Fruit fly (Drosophila melanogaster) whole organism, embryonic: ENCODE data around the gene CG12171.

Experiments used
- Adf1 ChIP-seq: fragments of 200-800 bp; sonication (Bioruptor generic); IDR thresholded peaks from 2 replicates; pipeline ENCODE4 v1.3.6; 2022; ENCODE audit warnings: missing biosample characterization, missing genetic modification characterization
- Aef1 ChIP-seq: fragments of 200-800 bp; sonication (Bioruptor generic); IDR thresholded peaks from 3 replicates; pipeline ENCODE4 v1.3.6; 2022; ENCODE audit warnings: missing biosample characterization, missing genetic modification characterization
- CG10147 ChIP-seq: fragments of 200-800 bp; sonication (Bioruptor generic); optimal IDR thresholded peaks from 2 replicates; lab custom pipeline; 2019; ENCODE audit warnings: missing biosample characterization, mild to moderate bottlenecking, missing genetic modification characterization, moderate library complexity
- CG10366 ChIP-seq: fragments of 200-800 bp; sonication (Bioruptor generic); IDR thresholded peaks from 2 replicates; pipeline ENCODE4 v1.3.6; 2022; ENCODE audit warnings: missing biosample characterization, missing genetic modification characterization
- CG10462 ChIP-seq: fragments of 200-800 bp; sonication (Bioruptor generic); optimal IDR thresholded peaks from 2 replicates; lab custom pipeline; 2016; ENCODE audit warnings: missing biosample characterization, missing genetic modification characterization
- CG11560 ChIP-seq: fragments of 200-800 bp; sonication (Bioruptor generic); IDR thresholded peaks from 3 replicates; pipeline ENCODE4 v1.3.6; 2022; ENCODE audit warnings: missing biosample characterization, missing genetic modification characterization
- CG12769 ChIP-seq: fragments of 200-800 bp; sonication (Bioruptor generic); optimal IDR thresholded peaks from 2 replicates; lab custom pipeline; 2019; ENCODE audit warnings: missing biosample characterization, mild to moderate bottlenecking, missing genetic modification characterization, moderate library complexity
- CG13624 ChIP-seq: fragments of 200-800 bp; sonication (Bioruptor generic); optimal IDR thresholded peaks from 2 replicates; lab custom pipeline; 2016; ENCODE audit warnings: missing biosample characterization, missing genetic modification characterization
- CG14014 ChIP-seq: fragments of 200-800 bp; sonication (Bioruptor generic); IDR thresholded peaks from 2 replicates; pipeline ENCODE4 v1.3.6; 2022; ENCODE audit warnings: missing biosample characterization, missing genetic modification characterization
- CG15479 ChIP-seq: fragments of 200-800 bp; sonication (Bioruptor generic); optimal IDR thresholded peaks from 3 replicates; lab custom pipeline; 2019; ENCODE audit warnings: missing biosample characterization, mild to moderate bottlenecking, missing genetic modification characterization, moderate library complexity
- CG1602 ChIP-seq: fragments of 200-800 bp; sonication (Bioruptor generic); optimal IDR thresholded peaks from 3 replicates; lab custom pipeline; 2016; ENCODE audit warnings: missing biosample characterization, missing genetic modification characterization
- CG1647 ChIP-seq: fragments of 200-800 bp; sonication (Bioruptor generic); optimal IDR thresholded peaks from 3 replicates; lab custom pipeline; 2016; ENCODE audit warnings: missing biosample characterization, missing genetic modification characterization
- CG17359 ChIP-seq: fragments of 200-800 bp; sonication (Bioruptor generic); optimal IDR thresholded peaks from 3 replicates; lab custom pipeline; 2018; ENCODE audit warnings: missing biosample characterization, mild to moderate bottlenecking, missing genetic modification characterization, moderate library complexity
- CG1832 ChIP-seq: fragments of 200-800 bp; sonication (Bioruptor generic); optimal IDR thresholded peaks from 2 replicates; lab custom pipeline; 2017; ENCODE audit warnings: missing biosample characterization, mild to moderate bottlenecking, missing genetic modification characterization, inconsistent platforms
- CG34224 ChIP-seq: fragments of 200-800 bp; sonication (Bioruptor generic); IDR thresholded peaks from 3 replicates; pipeline ENCODE4 v1.3.6; 2022; ENCODE audit warnings: missing biosample characterization, missing genetic modification characterization; ENCODE audit not compliant: partially characterized antibody
- CG42726 ChIP-seq: fragments of 200-800 bp; sonication (Bioruptor generic); IDR thresholded peaks from 2 replicates; pipeline ENCODE4 v1.3.6; 2022; ENCODE audit warnings: missing biosample characterization, missing genetic modification characterization; ENCODE audit not compliant: partially characterized antibody
- CG6272 ChIP-seq: fragments of 200-800 bp; sonication (Bioruptor generic); IDR thresholded peaks from 2 replicates; pipeline ENCODE4 v1.3.6; 2022; ENCODE audit warnings: missing biosample characterization, missing genetic modification characterization
- CG8765 ChIP-seq: fragments of 200-800 bp; sonication (Bioruptor generic); IDR thresholded peaks from 2 replicates; pipeline ENCODE4 v1.3.6; 2022; ENCODE audit warnings: missing biosample characterization, missing genetic modification characterization
- CrebB ChIP-seq: fragments of 200-800 bp; sonication (Bioruptor generic); optimal IDR thresholded peaks from 3 replicates; lab custom pipeline; 2018; ENCODE audit warnings: missing biosample characterization, mild to moderate bottlenecking, missing genetic modification characterization
- Dek ChIP-seq: fragments of 200-800 bp; sonication (Bioruptor generic); optimal IDR thresholded peaks from 3 replicates; lab custom pipeline; 2019; ENCODE audit warnings: missing biosample characterization, mild to moderate bottlenecking, missing genetic modification characterization, moderate library complexity
- HHEX ChIP-seq: fragments of 200-800 bp; sonication (Bioruptor generic); optimal IDR thresholded peaks from 3 replicates; lab custom pipeline; 2017; ENCODE audit warnings: missing biosample characterization, mild to moderate bottlenecking, missing genetic modification characterization, missing genetic modification reagents
- HLH54F ChIP-seq: fragments of 200-800 bp; sonication (Bioruptor generic); optimal IDR thresholded peaks from 3 replicates; lab custom pipeline; 2016; ENCODE audit warnings: missing biosample characterization, missing genetic modification characterization
- Lim3 ChIP-seq: fragments of 200-800 bp; sonication (Bioruptor generic); IDR thresholded peaks from 2 replicates; pipeline ENCODE4 v1.3.6; 2022; ENCODE audit warnings: missing biosample characterization, missing genetic modification characterization
- MESR4 ChIP-seq: fragments of 200-800 bp; sonication (Bioruptor generic); optimal IDR thresholded peaks from 2 replicates; lab custom pipeline; 2018; ENCODE audit warnings: missing biosample characterization, mild to moderate bottlenecking, missing genetic modification characterization, moderate library complexity
- Max ChIP-seq: fragments of 200-800 bp; sonication (Bioruptor generic); optimal IDR thresholded peaks from 2 replicates; lab custom pipeline; 2016; ENCODE audit warnings: missing biosample characterization, mild to moderate bottlenecking, missing genetic modification characterization
- Mes4 ChIP-seq: fragments of 200-800 bp; sonication (Bioruptor generic); optimal IDR thresholded peaks from 2 replicates; lab custom pipeline; 2016; ENCODE audit warnings: missing biosample characterization, missing genetic modification characterization
- Mrtf ChIP-seq: fragments of 200-800 bp; sonication (Bioruptor generic); IDR thresholded peaks from 3 replicates; pipeline ENCODE4 v1.3.6; 2022; ENCODE audit warnings: missing biosample characterization, missing genetic modification characterization
- Nf-YB ChIP-seq: fragments of 200-800 bp; sonication (Bioruptor generic); optimal IDR thresholded peaks from 3 replicates; lab custom pipeline; 2019; ENCODE audit warnings: missing biosample characterization, mild to moderate bottlenecking, missing genetic modification characterization, moderate library complexity
- NfI ChIP-seq: fragments of 200-800 bp; sonication (Bioruptor generic); optimal IDR thresholded peaks from 3 replicates; lab custom pipeline; 2018; ENCODE audit warnings: missing biosample characterization, mild to moderate bottlenecking, missing genetic modification characterization, moderate library complexity
- Sox102F ChIP-seq: fragments of 200-800 bp; sonication (Bioruptor generic); optimal IDR thresholded peaks from 2 replicates; lab custom pipeline; 2018; ENCODE audit warnings: missing biosample characterization, mild to moderate bottlenecking, missing genetic modification characterization, moderate library complexity
- Sry-δ ChIP-seq: fragments of 200-800 bp; sonication (Bioruptor generic); optimal IDR thresholded peaks from 2 replicates; lab custom pipeline; 2016; ENCODE audit warnings: missing biosample characterization, missing genetic modification characterization
- abd-A ChIP-seq: fragments of 200-800 bp; sonication (Bioruptor generic); optimal IDR thresholded peaks from 3 replicates; lab custom pipeline; 2019; ENCODE audit warnings: missing biosample characterization, mild to moderate bottlenecking, missing genetic modification characterization, moderate library complexity
- ac ChIP-seq: fragments of 200-800 bp; sonication (Bioruptor generic); optimal IDR thresholded peaks from 3 replicates; lab custom pipeline; 2017; ENCODE audit warnings: missing biosample characterization, mild to moderate bottlenecking, missing genetic modification characterization
- ara ChIP-seq: fragments of 200-800 bp; sonication (Bioruptor generic); IDR thresholded peaks from 2 replicates; pipeline ENCODE4 v1.3.6; 2022; ENCODE audit warnings: missing biosample characterization, missing genetic modification characterization
- bab2 ChIP-seq: fragments of 200-800 bp; sonication (Bioruptor generic); optimal IDR thresholded peaks from 2 replicates; lab custom pipeline; 2016; ENCODE audit warnings: missing biosample characterization, missing genetic modification characterization
- crp ChIP-seq, 2 experiments: fragments of 200-800 bp; sonication (Bioruptor generic); optimal IDR thresholded peaks; 2 replicates in 1 of 2; 3 replicates in 1 of 2; lab custom pipeline; 2017; ENCODE audit warnings: missing biosample characterization in 2 of 2, missing genetic modification characterization in 2 of 2, mild to moderate bottlenecking in 1 of 2, moderate library complexity in 1 of 2
- dysf ChIP-seq: fragments of 200-800 bp; sonication (Bioruptor generic); IDR thresholded peaks from 3 replicates; pipeline ENCODE4 v1.3.6; 2022; ENCODE audit warnings: missing biosample characterization, missing genetic modification characterization
- fd3F ChIP-seq: fragments of 200-800 bp; sonication (Bioruptor generic); optimal IDR thresholded peaks from 2 replicates; lab custom pipeline; 2018; ENCODE audit warnings: missing biosample characterization, mild to moderate bottlenecking, missing genetic modification characterization, moderate library complexity
- kni ChIP-seq: fragments of 200-800 bp; sonication (Bioruptor generic); optimal IDR thresholded peaks from 3 replicates; lab custom pipeline; 2017; ENCODE audit warnings: mild to moderate bottlenecking, missing biosample characterization, missing genetic modification reagents, missing genetic modification characterization
- mld ChIP-seq: fragments of 200-800 bp; sonication (Bioruptor generic); IDR thresholded peaks from 3 replicates; pipeline ENCODE4 v1.3.6; 2022; ENCODE audit warnings: missing biosample characterization, missing genetic modification characterization; ENCODE audit not compliant: partially characterized antibody
- otp ChIP-seq: fragments of 200-800 bp; sonication (Bioruptor generic); IDR thresholded peaks from 3 replicates; pipeline ENCODE4, ENCODE4 v1.3.6; 2022; ENCODE audit warnings: missing biosample characterization, missing genetic modification characterization
- pb ChIP-seq: fragments of 200-800 bp; sonication (Bioruptor generic); optimal IDR thresholded peaks from 3 replicates; lab custom pipeline; 2016; ENCODE audit warnings: missing biosample characterization, missing genetic modification characterization
- sd ChIP-seq: fragments of 200-800 bp; sonication (Bioruptor generic); optimal IDR thresholded peaks from 3 replicates; lab custom pipeline; 2018; ENCODE audit warnings: missing biosample characterization, mild to moderate bottlenecking, missing genetic modification characterization, moderate library complexity
- sr ChIP-seq: fragments of 200-800 bp; sonication (Bioruptor generic); IDR thresholded peaks from 3 replicates; pipeline ENCODE4 v1.3.6; 2022; ENCODE audit warnings: missing biosample characterization, missing genetic modification characterization
- trh ChIP-seq: fragments of 200-800 bp; sonication (Bioruptor generic); optimal IDR thresholded peaks from 2 replicates; lab custom pipeline; 2016; ENCODE audit warnings: missing biosample characterization, missing genetic modification characterization
- unc-4 ChIP-seq: fragments of 200-800 bp; sonication (Bioruptor generic); IDR thresholded peaks from 2 replicates; pipeline ENCODE4 v1.3.6; 2022; ENCODE audit warnings: missing biosample characterization, missing genetic modification characterization; ENCODE audit not compliant: partially characterized antibody
- unpg ChIP-seq: fragments of 200-800 bp; sonication (Bioruptor generic); optimal IDR thresholded peaks from 3 replicates; lab custom pipeline; 2018; ENCODE audit warnings: missing biosample characterization, mild to moderate bottlenecking, missing genetic modification characterization, moderate library complexity
- vnd ChIP-seq: fragments of 200-800 bp; sonication (Bioruptor generic); IDR thresholded peaks from 3 replicates; pipeline ENCODE4 v1.3.6; 2022; ENCODE audit warnings: missing biosample characterization, missing genetic modification characterization; ENCODE audit not compliant: partially characterized antibody
- zen ChIP-seq: fragments of 200-800 bp; sonication (Bioruptor generic); optimal IDR thresholded peaks from 3 replicates; lab custom pipeline; 2018; ENCODE audit warnings: missing biosample characterization, mild to moderate bottlenecking, missing genetic modification characterization, moderate library complexity

The CG12171 gene

dm6 chr3R:5658984-5659802 lies 25.8 kb downstream of the CG12171 start (continued):
- TF ChIP-seq CG1647 (GFP tag; lab: Kevin White, UChicago) (no peak), Lim3 (GFP tag; lab: Robert Waterston, UW) (no peak), Aef1 (GFP tag; lab: Robert Waterston, UW) (0 out of 3 replicates have a peak, but pooled peaks have one; percentile 11), CG10366 (GFP tag; lab: Robert Waterston, UW) (no peak), sr (GFP tag; lab: Robert Waterston, UW) (no peak), MESR4 (peak; percentile 84), CG1602 (GFP tag; lab: Kevin White, UChicago) (no peak), NfI (GFP tag; lab: Kevin White, UChicago) (no peak), unpg (GFP tag; lab: Kevin White, UChicago) (no peak), dysf (GFP tag; lab: Robert Waterston, UW) (peak; percentile 43; the same call in 1 of the 3 replicates), HLH54F (GFP tag; lab: Kevin White, UChicago) (no peak), crp (GFP tag; optimal IDR thresholded peaks at IDR 0.05; lab: Kevin White, UChicago) (peak in 1 of 2 experiments; percentile 20), Sry-δ (GFP tag; lab: Kevin White, UChicago) (peak; percentile 78), CG15479 (GFP tag; lab: Kevin White, UChicago) (peak; percentile 56), otp (GFP tag; lab: Robert Waterston, UW) (no peak), Max (no peak), vnd (GFP tag; lab: Robert Waterston, UW) (no peak), CrebB (tag; lab: Kevin White, UChicago) (no peak), fd3F (no peak), Adf1 (peak; percentile 40; the same call in 1 of the 2 replicates), zen (tag; lab: Kevin White, UChicago) (peak; percentile 25), CG11560 (tag; lab: Robert Waterston, UW) (no peak), CG12769 (tag; lab: Kevin White, UChicago) (no peak), CG10147 (GFP tag; lab: Kevin White, UChicago) (no peak), CG17359 (tag; lab: Kevin White, UChicago) (no peak), CG6272 (GFP tag; lab: Robert Waterston, UW) (no peak), bab2 (GFP tag; lab: Kevin White, UChicago) (no peak), Dek (tag; lab: Kevin White, UChicago) (no peak), CG10462 (GFP tag; lab: Kevin White, UChicago) (no peak), CG1832 (GFP tag; lab: Kevin White, UChicago) (no peak), CG8765 (GFP tag; lab: Robert Waterston, UW) (no peak), Mes4 (GFP tag; lab: Kevin White, UChicago) (no peak), Sox102F (GFP tag; lab: Kevin White, UChicago) (no peak), kni (GFP tag; lab: Kevin White, UChicago) (peak; percentile 4)

- TF ChIP-seq mld (GFP tag; lab: Robert Waterston, UW) (peak; percentile 58; the same call in 2 of the 3 replicates), Lim3 (GFP tag; lab: Robert Waterston, UW) (no peak), CG14014 (GFP tag; lab: Robert Waterston, UW) (no peak), unc-4 (GFP tag; lab: Robert Waterston, UW) (peak; percentile 9), ac (GFP tag; lab: Kevin White, UChicago) (no peak), CG42726 (peak; percentile 80), ara (no peak), Nf-YB (no peak), Mrtf (GFP tag; lab: Robert Waterston, UW) (no peak), CG34224 (GFP tag; lab: Robert Waterston, UW) (peak; percentile 9), sd (no peak), pb (GFP tag; lab: Kevin White, UChicago) (no peak), vnd (GFP tag; lab: Robert Waterston, UW) (peak; percentile 42), CG13624 (GFP tag; lab: Kevin White, UChicago) (peak; percentile 2), trh (GFP tag; lab: Kevin White, UChicago) (no peak), HHEX (GFP tag; lab: Kevin White, UChicago) (no peak), abd-A (tag; lab: Kevin White, UChicago) (no peak)
Measured at dm6 chr3R:5659829-5660197, 26.4 kb downstream of the CG12171 start, which contains the start of gene CG2182. TSS of gene CG2182 (minus strand) at chr3R:5659912.
